Worm (Caenorhabditis elegans): Measurements from ENCODE around the gene oac-32.

Gene oac-32

ce11 chrV:1561169-1561568 is 15.6 kb upstream of the oac-32 start:
- TF ChIP-seq tbx-11 (GFP tag; IDR thresholded peaks at IDR 0.05): peak; percentile 82
- TF ChIP-seq flt-1 (GFP tag; IDR thresholded peaks at IDR 0.05): peak; percentile 70
- TF ChIP-seq scrt-1 (GFP tag; IDR thresholded peaks at IDR 0.05): peak; percentile 86
- TF ChIP-seq sea-1 (GFP tag; conservative IDR thresholded peaks at IDR 0.05): peak; percentile 71; the same call in 1 of the 2 replicates
- peak; percentile 82 for TF ChIP-seq pes-1 (GFP tag; IDR thresholded peaks at IDR 0.05)
- TF ChIP-seq tbx-37 (GFP tag; conservative IDR thresholded peaks at IDR 0.05): peak; percentile 91

- TF ChIP-seq hmg-4 (GFP tag; optimal IDR thresholded peaks at IDR 0.05): no peak
- TF ChIP-seq hmbx-1 (tag; optimal IDR thresholded peaks at IDR 0.05): no peak
- no peak for TF ChIP-seq ceh-13 (GFP tag; optimal IDR thresholded peaks at IDR 0.05)
- TF ChIP-seq flt-1 (GFP tag; IDR thresholded peaks at IDR 0.05): no peak
- TF ChIP-seq ama-1 (optimal IDR thresholded peaks at IDR 0.05): no peak
- no peak for TF ChIP-seq B0310.2 (tag; optimal IDR thresholded peaks at IDR 0.05)
- no peak for TF ChIP-seq F13C5.2 (tag; optimal IDR thresholded peaks at IDR 0.05)
- no peak for TF ChIP-seq scrt-1 (GFP tag; IDR thresholded peaks at IDR 0.05)
- no peak for TF ChIP-seq aly-1 (tag; optimal IDR thresholded peaks at IDR 0.05)
- no peak for TF ChIP-seq hnd-1 (tag; optimal IDR thresholded peaks at IDR 0.05)
- no peak for TF ChIP-seq pes-1 (GFP tag; IDR thresholded peaks at IDR 0.05)
- TF ChIP-seq sea-1 (GFP tag; conservative IDR thresholded peaks at IDR 0.05): no peak
Measured at ce11 chrV:1558113-1558512, 12.5 kb upstream of the oac-32 start.

DNA sequence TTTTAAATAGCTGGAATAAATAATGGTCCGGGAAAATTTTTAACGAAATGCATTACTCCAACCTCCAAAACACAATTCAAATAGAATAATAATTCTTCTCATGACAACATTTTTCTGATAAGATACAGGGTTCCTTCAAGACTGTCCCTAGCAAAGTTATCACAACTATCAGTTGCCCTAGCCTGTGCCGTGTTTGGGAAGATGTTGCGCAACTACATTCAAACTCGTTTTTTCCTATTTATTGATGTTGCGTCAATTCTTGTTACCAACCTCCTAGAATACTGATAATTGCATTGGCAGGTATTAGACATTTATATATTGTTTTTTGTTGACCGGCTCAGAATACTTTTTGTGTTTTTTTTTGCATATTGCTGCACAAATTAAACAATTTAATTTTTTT is 9.5 kb upstream of the oac-32 start:
- TF ChIP-seq hmbx-1 (tag; optimal IDR thresholded peaks at IDR 0.05) (no peak), hnd-1 (tag; optimal IDR thresholded peaks at IDR 0.05) (no peak), F13C5.2 (tag; optimal IDR thresholded peaks at IDR 0.05) (no peak), hmg-4 (GFP tag; optimal IDR thresholded peaks at IDR 0.05) (no peak), aly-1 (tag; optimal IDR thresholded peaks at IDR 0.05) (no peak), tra-4 (tag; optimal IDR thresholded peaks at IDR 0.05) (no peak), B0310.2 (tag; optimal IDR thresholded peaks at IDR 0.05) (no peak), ets-7 (tag; optimal IDR thresholded peaks at IDR 0.05) (no peak), sea-1 (GFP tag; conservative IDR thresholded peaks at IDR 0.05) (no peak), ceh-13 (GFP tag; optimal IDR thresholded peaks at IDR 0.05) (no peak), flt-1 (GFP tag; IDR thresholded peaks at IDR 0.05) (no peak), tbx-37 (GFP tag; conservative IDR thresholded peaks at IDR 0.05) (no peak), ceh-36 (tag; optimal IDR thresholded peaks at IDR 0.05) (no peak), pes-1 (GFP tag; IDR thresholded peaks at IDR 0.05) (no peak), tbx-11 (GFP tag; IDR thresholded peaks at IDR 0.05) (no peak), scrt-1 (GFP tag; IDR thresholded peaks at IDR 0.05) (no peak), ama-1 (optimal IDR thresholded peaks at IDR 0.05) (no peak)

- TF ChIP-seq pes-1 (GFP tag; IDR thresholded peaks at IDR 0.05): no peak
- TF ChIP-seq B0310.2 (tag; optimal IDR thresholded peaks at IDR 0.05): no peak
- no peak for TF ChIP-seq ceh-13 (GFP tag; optimal IDR thresholded peaks at IDR 0.05)
- no peak for TF ChIP-seq hnd-1 (tag; optimal IDR thresholded peaks at IDR 0.05)
Measured at ce11 chrV:1553004-1553403, 7.4 kb upstream of the oac-32 start, which contains the start of gene srsx-8. TSS of gene srsx-8 (minus strand) at chrV:1553104.

DNA sequence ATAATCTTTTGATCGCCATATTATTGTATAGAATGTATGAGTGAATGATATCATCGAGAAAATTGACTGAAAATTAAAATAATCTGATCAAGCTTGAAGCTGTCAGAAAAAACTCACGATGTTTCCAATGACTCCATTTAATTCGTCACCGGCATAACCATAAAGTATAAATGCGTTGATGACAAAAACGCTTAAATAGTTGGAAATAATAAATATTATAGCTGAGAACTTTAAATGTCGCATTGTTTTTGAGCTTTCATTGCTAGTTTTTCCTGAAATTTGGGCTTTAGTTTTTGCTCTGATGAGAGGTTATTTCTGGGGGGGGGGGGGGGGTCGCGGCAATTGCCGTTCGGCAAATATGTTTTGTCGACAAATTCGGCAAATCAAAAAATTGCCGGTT is 5.6 kb upstream of the oac-32 start:
- TF ChIP-seq hmbx-1 (tag; optimal IDR thresholded peaks at IDR 0.05) (no peak), tbx-37 (GFP tag; conservative IDR thresholded peaks at IDR 0.05) (no peak), aly-1 (tag; optimal IDR thresholded peaks at IDR 0.05) (no peak), tbx-11 (GFP tag; IDR thresholded peaks at IDR 0.05) (no peak)

- TF ChIP-seq tbx-11 (GFP tag; IDR thresholded peaks at IDR 0.05): no peak
- no peak for TF ChIP-seq hmbx-1 (tag; optimal IDR thresholded peaks at IDR 0.05)
- TF ChIP-seq pes-1 (GFP tag; IDR thresholded peaks at IDR 0.05): no peak
- no peak for TF ChIP-seq ceh-13 (GFP tag; optimal IDR thresholded peaks at IDR 0.05)
- TF ChIP-seq scrt-1 (GFP tag; IDR thresholded peaks at IDR 0.05): no peak
- TF ChIP-seq ets-7 (tag; optimal IDR thresholded peaks at IDR 0.05): no peak
Measured at ce11 chrV:1550697-1551096, 5.1 kb upstream of the oac-32 start.

- TF ChIP-seq tbx-37 (GFP tag; conservative IDR thresholded peaks at IDR 0.05) (no peak), ceh-13 (GFP tag; optimal IDR thresholded peaks at IDR 0.05) (no peak), hmg-4 (GFP tag; optimal IDR thresholded peaks at IDR 0.05) (no peak), sea-1 (GFP tag; conservative IDR thresholded peaks at IDR 0.05) (no peak), flt-1 (GFP tag; IDR thresholded peaks at IDR 0.05) (no peak), F13C5.2 (tag; optimal IDR thresholded peaks at IDR 0.05) (no peak), aly-1 (tag; optimal IDR thresholded peaks at IDR 0.05) (no peak), scrt-1 (GFP tag; IDR thresholded peaks at IDR 0.05) (no peak), ceh-36 (tag; optimal IDR thresholded peaks at IDR 0.05) (no peak), hmbx-1 (tag; optimal IDR thresholded peaks at IDR 0.05) (no peak), B0310.2 (tag; optimal IDR thresholded peaks at IDR 0.05) (no peak), tbx-11 (GFP tag; IDR thresholded peaks at IDR 0.05) (no peak), ets-7 (tag; optimal IDR thresholded peaks at IDR 0.05) (no peak)
Measured at ce11 chrV:1547843-1548242, 2.3 kb upstream of the oac-32 start, which contains the start of gene F52F10.2. TSS of gene F52F10.2 (plus strand) at chrV:1548143.

ce11 chrV:1541786-1542185 is 3.8 kb downstream of the oac-32 start, which contains the start of gene oac-31:
TSS of gene oac-31 (minus strand) at chrV:1541886.
- TF ChIP-seq tbx-37 (GFP tag; conservative IDR thresholded peaks at IDR 0.05): no peak
- TF ChIP-seq hmbx-1 (tag; optimal IDR thresholded peaks at IDR 0.05): no peak
- TF ChIP-seq ama-1 (optimal IDR thresholded peaks at IDR 0.05): no peak
- no peak for TF ChIP-seq tra-4 (tag; optimal IDR thresholded peaks at IDR 0.05)
- no peak for TF ChIP-seq flt-1 (GFP tag; IDR thresholded peaks at IDR 0.05)
- no peak for TF ChIP-seq B0310.2 (tag; optimal IDR thresholded peaks at IDR 0.05)
- no peak for TF ChIP-seq hmg-4 (GFP tag; optimal IDR thresholded peaks at IDR 0.05)
- no peak for TF ChIP-seq ceh-13 (GFP tag; optimal IDR thresholded peaks at IDR 0.05)
- no peak for TF ChIP-seq ceh-36 (tag; optimal IDR thresholded peaks at IDR 0.05)
- TF ChIP-seq ets-7 (tag; optimal IDR thresholded peaks at IDR 0.05): no peak
- no peak for TF ChIP-seq scrt-1 (GFP tag; IDR thresholded peaks at IDR 0.05)
- TF ChIP-seq sea-1 (GFP tag; conservative IDR thresholded peaks at IDR 0.05): no peak
- no peak for TF ChIP-seq hnd-1 (tag; optimal IDR thresholded peaks at IDR 0.05)
- TF ChIP-seq pes-1 (GFP tag; IDR thresholded peaks at IDR 0.05): no peak
